Worm (Caenorhabditis elegans) whole organism, L3 larva: Measurements from ENCODE around the gene Y57G11C.1142.

Experiments used
- R02D3.7 ChIP-seq: fragments of 150-350 bp; optimal IDR thresholded peaks from 2 replicates; lab custom pipeline; 2014; ENCODE audit warnings: missing biosample characterization, missing genetic modification characterization
- ZK546.5 ChIP-seq: sonication (generic microtip); optimal IDR thresholded peaks from 2 replicates; lab custom pipeline; 2017; ENCODE audit warnings: missing biosample characterization, missing genetic modification characterization
- aly-2 ChIP-seq: fragments of 150-350 bp; optimal IDR thresholded peaks from 2 replicates; lab custom pipeline; 2014; ENCODE audit warnings: missing biosample characterization, missing genetic modification characterization
- ama-1 ChIP-seq: fragments of 150-350 bp; optimal IDR thresholded peaks from 2 replicates; lab custom pipeline; 2018
- ceh-16 ChIP-seq: sonication (generic microtip); optimal IDR thresholded peaks from 2 replicates; lab custom pipeline; 2017; ENCODE audit warnings: missing biosample characterization, missing genetic modification characterization
- ceh-28 ChIP-seq: fragments of 150-350 bp; optimal IDR thresholded peaks from 2 replicates; lab custom pipeline; 2014; ENCODE audit warnings: missing biosample characterization, missing genetic modification reagents, missing genetic modification characterization
- ceh-82 ChIP-seq: fragments of 150-350 bp; optimal IDR thresholded peaks from 2 replicates; lab custom pipeline; 2014; ENCODE audit warnings: missing biosample characterization, missing genetic modification characterization
- ceh-9 ChIP-seq: sonication (generic microtip); optimal IDR thresholded peaks from 2 replicates; lab custom pipeline; 2018; ENCODE audit warnings: missing biosample characterization, missing genetic modification characterization
- egl-27 ChIP-seq: sonication (generic microtip); optimal IDR thresholded peaks from 4 replicates; lab custom pipeline; 2017; ENCODE audit warnings: missing biosample characterization, missing genetic modification reagents, missing genetic modification characterization
- egl-5 ChIP-seq: fragments of 150-350 bp; optimal IDR thresholded peaks from 2 replicates; lab custom pipeline; 2017; ENCODE audit warnings: missing biosample characterization, missing genetic modification reagents, missing genetic modification characterization, inconsistent platforms
- elt-1 ChIP-seq: fragments of 150-350 bp; optimal IDR thresholded peaks from 2 replicates; lab custom pipeline; 2014; ENCODE audit warnings: missing biosample characterization, missing genetic modification characterization
- elt-2 ChIP-seq: sonication (generic microtip); optimal IDR thresholded peaks from 2 replicates; lab custom pipeline; 2016; ENCODE audit warnings: missing genetic modification reagents, mild to moderate bottlenecking, missing genetic modification characterization, missing compliant biosample characterization
- elt-3 ChIP-seq, 3 experiments: fragments of 150-350 bp in 1 of 3; sonication (generic microtip) in 2 of 3; optimal IDR thresholded peaks; 2 replicates in 2 of 3; 4 replicates in 1 of 3; lab custom pipeline; 2014 to 2017; ENCODE audit warnings: missing biosample characterization in 3 of 3, missing genetic modification characterization in 3 of 3
- eor-1 ChIP-seq, 2 experiments: fragments of 150-350 bp; optimal IDR thresholded peaks; 2 replicates each; lab custom pipeline; 2014 to 2018; ENCODE audit warnings: missing biosample characterization in 2 of 2, missing genetic modification characterization in 2 of 2
- fkh-10 ChIP-seq: sonication (generic microtip); optimal IDR thresholded peaks from 2 replicates; lab custom pipeline; 2017; ENCODE audit warnings: missing biosample characterization, missing genetic modification reagents, missing genetic modification characterization
- fkh-2 ChIP-seq: fragments of 150-350 bp; optimal IDR thresholded peaks from 2 replicates; lab custom pipeline; 2014; ENCODE audit warnings: missing biosample characterization, missing genetic modification reagents, missing genetic modification characterization
- jun-1 ChIP-seq: fragments of 150-350 bp; optimal IDR thresholded peaks from 2 replicates; lab custom pipeline; 2014; ENCODE audit warnings: missing biosample characterization, missing genetic modification reagents, missing genetic modification characterization
- lin-15B ChIP-seq: fragments of 150-350 bp; optimal IDR thresholded peaks from 2 replicates; lab custom pipeline; 2014; ENCODE audit warnings: missing biosample characterization, missing genetic modification characterization
- lsy-12 ChIP-seq: sonication (generic microtip); optimal IDR thresholded peaks from 2 replicates; lab custom pipeline; 2016; ENCODE audit warnings: mild to moderate bottlenecking, missing genetic modification characterization, missing compliant biosample characterization
- mml-1 ChIP-seq: fragments of 150-350 bp; sonication (generic microtip); optimal IDR thresholded peaks from 3 replicates; lab custom pipeline; 2014; ENCODE audit warnings: missing biosample characterization, missing genetic modification characterization
- nhr-11 ChIP-seq: fragments of 150-350 bp; optimal IDR thresholded peaks from 2 replicates; lab custom pipeline; 2014; ENCODE audit warnings: missing biosample characterization, missing genetic modification characterization
- nhr-12 ChIP-seq: fragments of 150-350 bp; optimal IDR thresholded peaks from 2 replicates; lab custom pipeline; 2014; ENCODE audit warnings: missing biosample characterization, missing genetic modification characterization
- nhr-23 ChIP-seq: fragments of 150-350 bp; optimal IDR thresholded peaks from 2 replicates; lab custom pipeline; 2014; ENCODE audit warnings: missing biosample characterization, missing genetic modification reagents, missing genetic modification characterization
- nhr-237 ChIP-seq: fragments of 150-350 bp; optimal IDR thresholded peaks from 2 replicates; lab custom pipeline; 2014; ENCODE audit warnings: missing biosample characterization, missing genetic modification characterization
- nhr-25 ChIP-seq: sonication (generic microtip); optimal IDR thresholded peaks from 2 replicates; lab custom pipeline; 2017; ENCODE audit warnings: missing biosample characterization, missing genetic modification characterization
- nhr-43 ChIP-seq: sonication (generic microtip); optimal IDR thresholded peaks from 2 replicates; lab custom pipeline; 2016; ENCODE audit warnings: mild to moderate bottlenecking, missing genetic modification characterization, missing compliant biosample characterization; ENCODE audit not compliant: poor library complexity, severe bottlenecking
- nhr-67 ChIP-seq: fragments of 150-350 bp; optimal IDR thresholded peaks from 2 replicates; lab custom pipeline; 2014; ENCODE audit warnings: missing biosample characterization, missing genetic modification characterization
- nhr-76 ChIP-seq: fragments of 150-350 bp; sonication (generic microtip); optimal IDR thresholded peaks from 5 replicates; lab custom pipeline; 2014; ENCODE audit warnings: missing biosample characterization, missing genetic modification characterization
- nhr-77 ChIP-seq: fragments of 150-350 bp; optimal IDR thresholded peaks from 2 replicates; lab custom pipeline; 2014; ENCODE audit warnings: missing biosample characterization, missing genetic modification characterization
- pha-4 ChIP-seq: fragments of 150-350 bp; optimal IDR thresholded peaks from 2 replicates; lab custom pipeline; 2014; ENCODE audit warnings: missing biosample characterization, missing genetic modification reagents, missing genetic modification characterization
- sea-2 ChIP-seq: fragments of 150-350 bp; sonication (generic microtip); optimal IDR thresholded peaks from 4 replicates; lab custom pipeline; 2014; ENCODE audit warnings: missing biosample characterization, missing genetic modification reagents, missing genetic modification characterization
- skn-1 ChIP-seq: fragments of 150-350 bp; optimal IDR thresholded peaks from 2 replicates; lab custom pipeline; 2014; ENCODE audit warnings: missing biosample characterization, missing genetic modification characterization
- snpc-4 ChIP-seq: fragments of 150-350 bp; optimal IDR thresholded peaks from 2 replicates; lab custom pipeline; 2014; ENCODE audit warnings: missing biosample characterization, missing genetic modification characterization
- tbx-2 ChIP-seq: sonication (generic microtip); optimal IDR thresholded peaks from 2 replicates; lab custom pipeline; 2016; ENCODE audit warnings: mild to moderate bottlenecking, missing genetic modification characterization, missing compliant biosample characterization
- unc-39 ChIP-seq: sonication (generic microtip); optimal IDR thresholded peaks from 4 replicates; lab custom pipeline; 2017; ENCODE audit warnings: missing biosample characterization, missing genetic modification characterization
- unc-62 ChIP-seq: fragments of 150-350 bp; sonication (generic microtip); optimal IDR thresholded peaks from 4 replicates; lab custom pipeline; 2014; ENCODE audit warnings: missing biosample characterization, missing genetic modification reagents, missing genetic modification characterization
- zag-1 ChIP-seq: fragments of 150-350 bp; optimal IDR thresholded peaks from 2 replicates; lab custom pipeline; 2014; ENCODE audit warnings: missing biosample characterization, missing genetic modification characterization
- ztf-11 ChIP-seq: fragments of 150-350 bp; optimal IDR thresholded peaks from 2 replicates; lab custom pipeline; 2014; ENCODE audit warnings: missing biosample characterization, missing genetic modification characterization
- ztf-4 ChIP-seq: fragments of 150-350 bp; optimal IDR thresholded peaks from 2 replicates; lab custom pipeline; 2014; ENCODE audit warnings: missing biosample characterization, missing genetic modification characterization

The Y57G11C.1142 gene

DNA sequence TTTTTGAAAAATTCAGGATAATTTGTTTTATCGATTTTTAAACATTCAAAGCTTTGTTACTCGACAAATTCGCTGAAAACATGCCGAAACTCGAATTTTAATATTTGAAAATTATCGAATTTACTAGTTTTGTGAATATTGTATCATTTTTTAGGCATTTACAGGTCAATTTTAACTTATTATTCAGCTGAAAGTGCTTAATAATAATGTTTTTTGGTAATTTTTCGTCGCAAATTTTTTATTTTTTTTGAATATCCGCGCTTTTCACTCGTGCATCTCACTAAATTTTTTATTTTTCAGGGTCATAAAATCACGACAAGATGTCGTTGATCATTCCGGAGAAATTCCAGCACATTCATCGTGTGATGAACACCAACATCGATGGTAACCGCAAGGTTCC lies 23.0 kb downstream of the Y57G11C.1142 start, which contains the start of gene rps-18:
TSS of gene rps-18 (plus strand) at position 301 of the 400 bp plus-strand sequence.
- TF ChIP-seq ama-1 (lab: Kevin White, UChicago), result no peak
- no peak for TF ChIP-seq ZK546.5 (tag; lab: Kevin White, UChicago)
- TF ChIP-seq tbx-2 (tag; lab: Kevin White, UChicago), result no peak
- no peak for TF ChIP-seq lin-15B
- TF ChIP-seq snpc-4 (tag; lab: Kevin White, UChicago), result no peak
- no peak for TF ChIP-seq fkh-2 (tag; lab: Kevin White, UChicago)
- TF ChIP-seq pha-4 (tag; lab: Kevin White, UChicago), result no peak
- TF ChIP-seq egl-27 (tag; lab: Kevin White, UChicago), result no peak
- no peak for TF ChIP-seq ztf-4 (tag; lab: Kevin White, UChicago)

DNA sequence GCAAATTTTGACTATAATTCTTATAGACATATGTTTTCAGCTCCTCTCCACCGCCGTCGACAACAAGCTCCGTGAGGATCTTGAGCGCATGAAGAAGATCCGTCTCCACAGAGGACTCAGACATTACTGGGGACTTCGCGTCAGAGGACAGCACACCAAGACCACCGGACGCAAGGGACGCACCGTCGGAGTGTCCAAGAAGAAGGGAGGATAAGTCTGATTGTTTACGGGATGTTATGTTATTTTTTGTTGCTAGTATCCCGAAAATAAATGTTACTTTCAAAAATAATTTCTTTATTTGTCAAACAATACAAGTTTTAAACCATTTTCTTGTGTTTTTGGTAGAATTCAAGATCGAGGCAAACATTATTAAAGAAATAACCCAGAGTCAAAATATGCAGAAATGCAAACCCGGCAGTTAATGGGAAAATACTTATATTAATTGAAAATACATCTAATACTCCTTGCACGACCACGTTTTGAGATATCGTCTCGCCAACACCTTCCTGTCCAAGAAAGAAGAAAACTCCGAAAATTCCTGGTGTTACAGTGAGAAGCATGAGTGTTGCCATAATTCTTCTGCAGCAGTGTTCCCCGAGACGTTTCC lies 23.8 kb downstream of the Y57G11C.1142 start:
- TF ChIP-seq skn-1 (tag; lab: Kevin White, UChicago) (no peak), unc-62 (no peak), ceh-16 (tag; lab: Kevin White, UChicago) (no peak), lsy-12 (tag; lab: Kevin White, UChicago) (no peak), nhr-25 (no peak), fkh-10 (GFP tag; lab: Kevin White, UChicago) (no peak), ceh-9 (tag; lab: Kevin White, UChicago) (no peak), nhr-43 (tag; lab: Kevin White, UChicago) (no peak), nhr-76 (no peak), aly-2 (no peak), ceh-28 (tag; lab: Kevin White, UChicago) (no peak), lin-15B (no peak), ztf-11 (tag; lab: Kevin White, UChicago) (no peak), nhr-67 (tag; lab: Kevin White, UChicago) (no peak), R02D3.7 (tag; lab: Kevin White, UChicago) (no peak), unc-39 (tag; lab: Kevin White, UChicago) (no peak), jun-1 (tag; lab: Kevin White, UChicago) (no peak), mml-1 (no peak), nhr-11 (tag; lab: Kevin White, UChicago) (no peak), zag-1 (tag; lab: Kevin White, UChicago) (no peak)

DNA sequence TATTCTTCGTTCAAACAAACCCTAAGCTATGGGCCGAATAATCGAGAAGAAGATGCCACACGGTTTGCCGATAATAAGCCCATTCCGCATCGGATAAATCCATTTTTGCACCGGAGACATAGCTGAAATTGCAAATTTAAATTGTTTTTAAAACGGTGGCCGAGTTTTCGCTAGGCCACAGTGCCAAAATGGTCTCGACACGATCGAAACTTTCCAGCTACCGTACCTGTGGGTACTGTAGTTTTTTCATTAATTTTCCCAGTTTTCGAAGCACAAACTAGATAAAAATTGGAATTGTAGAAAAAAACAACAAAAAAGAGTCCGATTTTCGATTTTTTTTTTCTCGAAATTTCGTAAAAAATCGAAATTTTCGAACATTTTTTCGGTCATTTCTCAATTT lies 25.8 kb downstream of the Y57G11C.1142 start:
- TF ChIP-seq lsy-12 (tag; lab: Kevin White, UChicago) (no peak), ceh-28 (tag; lab: Kevin White, UChicago) (no peak), nhr-77 (tag; lab: Kevin White, UChicago) (no peak), nhr-12 (tag; lab: Kevin White, UChicago) (no peak), elt-3 (tag; optimal IDR thresholded peaks at IDR 0.05; lab: Kevin White, UChicago) (no peak), elt-1 (tag; lab: Kevin White, UChicago) (no peak), zag-1 (tag; lab: Kevin White, UChicago) (no peak), nhr-23 (no peak), nhr-25 (no peak), jun-1 (tag; lab: Kevin White, UChicago) (no peak), egl-5 (tag; lab: Kevin White, UChicago) (no peak), R02D3.7 (tag; lab: Kevin White, UChicago) (no peak), nhr-237 (tag; lab: Kevin White, UChicago) (no peak), nhr-43 (tag; lab: Kevin White, UChicago) (no peak), fkh-2 (tag; lab: Kevin White, UChicago) (no peak), ztf-4 (tag; lab: Kevin White, UChicago) (no peak), eor-1 (tag; optimal IDR thresholded peaks at IDR 0.05; lab: Kevin White, UChicago) (no peak), elt-2 (tag; lab: Kevin White, UChicago) (no peak), pha-4 (tag; lab: Kevin White, UChicago) (no peak), ztf-11 (tag; lab: Kevin White, UChicago) (no peak)

DNA sequence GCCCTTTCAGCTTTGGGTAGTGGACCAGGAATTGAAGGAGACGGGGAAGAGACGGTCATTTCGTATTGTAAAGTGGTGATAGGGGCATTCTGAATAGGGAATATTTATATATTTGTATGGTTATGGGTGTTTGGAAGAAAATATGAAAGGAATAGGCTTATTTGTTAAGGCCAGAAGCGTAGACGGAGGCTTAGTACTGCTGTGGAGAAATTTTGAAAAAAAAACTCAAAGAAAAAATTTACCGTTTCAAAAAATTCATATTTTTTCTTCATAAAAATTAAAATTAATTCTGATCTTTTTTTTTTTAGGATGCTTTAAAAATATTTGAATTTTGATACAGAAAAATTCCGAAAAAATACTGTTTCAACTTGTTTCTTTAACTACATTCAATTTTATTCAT lies 26.6 kb downstream of the Y57G11C.1142 start, which contains the start of gene hhat-2:
TSS of gene hhat-2 (minus strand) at position 101 of the 400 bp plus-strand sequence.
- no peak for TF ChIP-seq nhr-76
- no peak for TF ChIP-seq sea-2 (GFP tag; lab: Kevin White, UChicago)
- TF ChIP-seq ceh-82 (tag; lab: Kevin White, UChicago), result no peak
- TF ChIP-seq pha-4 (tag; lab: Kevin White, UChicago), result no peak
- TF ChIP-seq R02D3.7 (tag; lab: Kevin White, UChicago), result no peak
- no peak for TF ChIP-seq mml-1
